Worm (Caenorhabditis elegans) whole organism, L4 larva: ENCODE data around the gene efa-6.
"Not testable (repeated sequence)": the region's sequence is repeated elsewhere in the genome, so short reads cannot be mapped to it uniquely, and the experiment has no call there.

ENCODE experiments used
- ZK546.5 ChIP-seq, 2 experiments: sonication (generic microtip); optimal IDR thresholded peaks; 2 replicates each; lab custom pipeline; 2017; ENCODE audit warnings: missing biosample characterization in 2 of 2, missing genetic modification characterization in 2 of 2
- mdl-1 ChIP-seq, 2 experiments: fragments of 150-350 bp in 1 of 2; sonication (generic microtip) in 1 of 2; optimal IDR thresholded peaks; 2 replicates each; lab custom pipeline; 2014 to 2017; ENCODE audit warnings: missing biosample characterization in 2 of 2, missing genetic modification characterization in 2 of 2
- nhr-28 ChIP-seq: fragments of 150-350 bp; optimal IDR thresholded peaks from 2 replicates; lab custom pipeline; 2014; ENCODE audit warnings: missing biosample characterization, missing genetic modification characterization

ce11 chrIV:12639311-12639710, 24.8 kb upstream of the efa-6 start, which contains the start of gene C26H9A.3:
- TF ChIP-seq mdl-1 (tag; optimal IDR thresholded peaks at IDR 0.05; lab: Kevin White, UChicago); nhr-28 (tag; lab: Kevin White, UChicago); ZK546.5 (tag; optimal IDR thresholded peaks at IDR 0.05; lab: Kevin White, UChicago): not testable (repeated sequence)
